Worm (Caenorhabditis elegans): ENCODE results near the gene pqn-57.

Gene pqn-57

DNA sequence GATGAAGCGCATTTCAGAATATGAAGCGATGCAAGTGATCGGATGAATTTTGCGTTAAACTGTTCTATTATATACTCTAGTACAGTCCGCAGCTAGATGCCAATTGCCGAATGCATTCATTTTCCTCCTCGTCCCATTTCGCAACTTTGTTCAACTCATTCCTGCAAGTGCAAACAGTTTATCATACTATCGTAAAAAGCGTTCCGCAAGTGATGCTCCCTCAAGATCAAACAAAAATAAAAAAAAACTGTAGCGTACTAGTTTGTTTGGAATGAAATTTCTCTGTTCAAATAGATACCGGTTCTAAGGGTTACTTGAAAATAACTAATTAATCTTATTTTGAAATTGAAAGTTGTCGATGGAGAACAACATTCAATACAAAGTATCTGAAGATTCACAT, at the start of gene pqn-57:
Gene pqn-57 (minus strand): TSS at position 101 of the 400 bp plus-strand sequence.
- TF ChIP-seq ztf-16 (tag; optimal IDR thresholded peaks at IDR 0.05) (no peak), pax-1 (tag; optimal IDR thresholded peaks at IDR 0.05) (no peak), odd-2 (tag; optimal IDR thresholded peaks at IDR 0.05) (no peak), ama-1 (optimal IDR thresholded peaks at IDR 0.05) (no peak), mec-3 (tag; optimal IDR thresholded peaks at IDR 0.05; ENCODE audit: borderline replicate concordance) (no peak), unc-42 (tag; optimal IDR thresholded peaks at IDR 0.05) (no peak), ceh-2 (tag; optimal IDR thresholded peaks at IDR 0.05) (no peak), hlh-13 (GFP tag; optimal IDR thresholded peaks at IDR 0.05) (no peak), pag-3 (tag; optimal IDR thresholded peaks at IDR 0.05; ENCODE audit: borderline replicate concordance) (no peak)

- peak; percentile 18 for TF ChIP-seq unc-42 (tag; optimal IDR thresholded peaks at IDR 0.05)
- no peak for TF ChIP-seq nhr-11 (tag; optimal IDR thresholded peaks at IDR 0.05)
- TF ChIP-seq ceh-31 (tag; optimal IDR thresholded peaks at IDR 0.05): peak; percentile 58
- no peak for TF ChIP-seq ceh-14 (tag; optimal IDR thresholded peaks at IDR 0.05)
- TF ChIP-seq sox-2 (GFP tag; IDR thresholded peaks at IDR 0.05): no peak
- no peak for TF ChIP-seq hlh-8 (tag; optimal IDR thresholded peaks at IDR 0.05)
- TF ChIP-seq unc-55 (GFP tag; optimal IDR thresholded peaks at IDR 0.05): no peak
- TF ChIP-seq ceh-34 (tag; optimal IDR thresholded peaks at IDR 0.05): peak; percentile 21
- TF ChIP-seq unc-3 (GFP tag; conservative IDR thresholded peaks at IDR 0.05): no peak; the same call in 1 of the 2 replicates
- TF ChIP-seq unc-3 (tag; optimal IDR thresholded peaks at IDR 0.05): no peak
- TF ChIP-seq hlh-6 (tag; optimal IDR thresholded peaks at IDR 0.05): no peak
- no peak for TF ChIP-seq pqm-1 (tag; optimal IDR thresholded peaks at IDR 0.05)
- TF ChIP-seq hlh-30 (tag; optimal IDR thresholded peaks at IDR 0.05; ENCODE audit: insufficient read depth): peak; percentile 58
- no peak for TF ChIP-seq K09A11.1 (tag; optimal IDR thresholded peaks at IDR 0.05; ENCODE audit: insufficient read depth)
- peak; percentile 7 for TF ChIP-seq ttx-3 (tag; optimal IDR thresholded peaks at IDR 0.05)
- no peak for TF ChIP-seq C08G9.2 (tag; optimal IDR thresholded peaks at IDR 0.05)
- TF ChIP-seq tbx-7 (tag; optimal IDR thresholded peaks at IDR 0.05): no peak
- no peak for TF ChIP-seq hlh-15 (tag; optimal IDR thresholded peaks at IDR 0.05)
- TF ChIP-seq fkh-10 (GFP tag; optimal IDR thresholded peaks at IDR 0.05): no peak
- TF ChIP-seq zip-5 (tag; optimal IDR thresholded peaks at IDR 0.05): no peak
- TF ChIP-seq elt-2 (tag; optimal IDR thresholded peaks at IDR 0.05): peak; percentile 70
- TF ChIP-seq tbx-2 (tag; optimal IDR thresholded peaks at IDR 0.05): peak; percentile 75
- TF ChIP-seq madf-2 (tag; optimal IDR thresholded peaks at IDR 0.05): no peak
- peak; percentile 3 for TF ChIP-seq ceh-18 (tag; optimal IDR thresholded peaks at IDR 0.05)
- peak; percentile 1 for TF ChIP-seq ztf-16 (tag; optimal IDR thresholded peaks at IDR 0.05)
- TF ChIP-seq sdc-2 (tag; optimal IDR thresholded peaks at IDR 0.05): peak; percentile 57
- TF ChIP-seq dmd-4 (tag; optimal IDR thresholded peaks at IDR 0.05; ENCODE audit: borderline replicate concordance): no peak
- no peak for TF ChIP-seq Y22D7AL.16 (tag; optimal IDR thresholded peaks at IDR 0.05)
- no peak for TF ChIP-seq che-1 (tag; optimal IDR thresholded peaks at IDR 0.05)
- peak; percentile 13 for TF ChIP-seq ceh-2 (tag; optimal IDR thresholded peaks at IDR 0.05)
- peak; percentile 70 for TF ChIP-seq nfya-1 (tag; optimal IDR thresholded peaks at IDR 0.05)
- no peak for TF ChIP-seq ama-1 (optimal IDR thresholded peaks at IDR 0.05)
- TF ChIP-seq ref-2 (tag; optimal IDR thresholded peaks at IDR 0.05): peak; percentile 59
These were observed 47.4 kb upstream of the pqn-57 start for ce11 chrX:8368210-8368609.

ce11 chrX:8367553-8367952, 46.8 kb upstream of the pqn-57 start, which contains the start of gene F40B5.2:
Gene F40B5.2, plus strand, starts transcription at chrX:8367853.
- TF ChIP-seq che-1 (tag; optimal IDR thresholded peaks at IDR 0.05) (no peak), K02D7.2 (tag; optimal IDR thresholded peaks at IDR 0.05) (no peak), pros-1 (tag; optimal IDR thresholded peaks at IDR 0.05) (no peak), lim-6 (tag; optimal IDR thresholded peaks at IDR 0.05) (no peak), ceh-2 (tag; optimal IDR thresholded peaks at IDR 0.05) (no peak)
